Fruit fly (Drosophila melanogaster) whole organism, embryonic: Measurements from ENCODE around the gene IntS2.

Source experiments
- BEAF-32 ChIP-seq: fragments of 200-800 bp; sonication (Bioruptor generic); optimal IDR thresholded peaks from 3 replicates; lab custom pipeline; 2017; ENCODE audit warnings: missing biosample characterization, missing genetic modification characterization, mild to moderate bottlenecking, moderate library complexity, missing genetic modification reagents
- BtbVII ChIP-seq: fragments of 200-800 bp; sonication (Bioruptor generic); optimal IDR thresholded peaks from 3 replicates; lab custom pipeline; 2017; ENCODE audit warnings: missing biosample characterization, mild to moderate bottlenecking, missing genetic modification characterization
- CG11093 ChIP-seq: fragments of 200-800 bp; sonication (Bioruptor generic); IDR thresholded peaks from 3 replicates; pipeline ENCODE4 v1.3.6; 2022; ENCODE audit warnings: missing biosample characterization, missing genetic modification characterization
- CG12219 ChIP-seq: fragments of 200-800 bp; sonication (Bioruptor generic); optimal IDR thresholded peaks from 3 replicates; lab custom pipeline; 2018; ENCODE audit warnings: missing biosample characterization, mild to moderate bottlenecking, missing genetic modification characterization
- CG12299 ChIP-seq: fragments of 200-800 bp; sonication (Bioruptor generic); optimal IDR thresholded peaks from 2 replicates; lab custom pipeline; 2018; ENCODE audit warnings: missing biosample characterization, mild to moderate bottlenecking, missing genetic modification characterization
- CG12391 ChIP-seq: fragments of 200-800 bp; sonication (Bioruptor generic); optimal IDR thresholded peaks from 3 replicates; lab custom pipeline; 2018; ENCODE audit warnings: missing biosample characterization, mild to moderate bottlenecking, missing genetic modification characterization, moderate library complexity
- CG13296 ChIP-seq: fragments of 200-800 bp; sonication (Bioruptor generic); optimal IDR thresholded peaks from 3 replicates; lab custom pipeline; 2018; ENCODE audit warnings: missing biosample characterization, mild to moderate bottlenecking, missing genetic modification characterization
- CG13894 ChIP-seq: fragments of 200-800 bp; sonication (Bioruptor generic); optimal IDR thresholded peaks from 3 replicates; lab custom pipeline; 2018; ENCODE audit warnings: missing biosample characterization, mild to moderate bottlenecking, missing genetic modification characterization, moderate library complexity
- CG1647 ChIP-seq: fragments of 200-800 bp; sonication (Bioruptor generic); optimal IDR thresholded peaks from 3 replicates; lab custom pipeline; 2016; ENCODE audit warnings: missing biosample characterization, missing genetic modification characterization
- CG17568 ChIP-seq: fragments of 200-800 bp; sonication (Bioruptor generic); optimal IDR thresholded peaks from 2 replicates; lab custom pipeline; 2018; ENCODE audit warnings: missing biosample characterization, mild to moderate bottlenecking, missing genetic modification characterization, moderate library complexity
- CG17829 ChIP-seq: fragments of 200-800 bp; optimal IDR thresholded peaks from 2 replicates; lab custom pipeline; 2019; ENCODE audit warnings: missing biosample characterization, mild to moderate bottlenecking, missing genetic modification characterization, moderate library complexity
- CG1832 ChIP-seq: fragments of 200-800 bp; sonication (Bioruptor generic); optimal IDR thresholded peaks from 2 replicates; lab custom pipeline; 2017; ENCODE audit warnings: missing biosample characterization, mild to moderate bottlenecking, missing genetic modification characterization, inconsistent platforms
- CG2202 ChIP-seq: fragments of 200-800 bp; sonication (Bioruptor generic); optimal IDR thresholded peaks from 2 replicates; lab custom pipeline; 2018; ENCODE audit warnings: missing biosample characterization, mild to moderate bottlenecking, missing genetic modification characterization
- CG3163 ChIP-seq: fragments of 200-800 bp; sonication (Bioruptor generic); optimal IDR thresholded peaks from 3 replicates; lab custom pipeline; 2016; ENCODE audit warnings: missing biosample characterization, missing genetic modification characterization
- CG4707 ChIP-seq: fragments of 200-800 bp; sonication (Bioruptor generic); optimal IDR thresholded peaks from 2 replicates; lab custom pipeline; 2018; ENCODE audit warnings: missing biosample characterization, mild to moderate bottlenecking, missing genetic modification characterization, moderate library complexity
- CG6791 ChIP-seq: fragments of 200-800 bp; sonication (Bioruptor generic); IDR thresholded peaks from 3 replicates; pipeline ENCODE4 v1.3.6; 2022; ENCODE audit warnings: missing biosample characterization, missing genetic modification characterization; ENCODE audit not compliant: partially characterized antibody
- CG7372 ChIP-seq: fragments of 200-800 bp; sonication (Bioruptor generic); IDR thresholded peaks from 2 replicates; pipeline ENCODE4 v1.3.6; 2022; ENCODE audit warnings: missing biosample characterization, missing genetic modification characterization
- CG9609 ChIP-seq: fragments of 200-800 bp; sonication (Bioruptor generic); optimal IDR thresholded peaks from 3 replicates; lab custom pipeline; 2016; ENCODE audit warnings: missing biosample characterization, missing genetic modification characterization
- CG9727 ChIP-seq: fragments of 200-800 bp; sonication (Bioruptor generic); optimal IDR thresholded peaks from 3 replicates; lab custom pipeline; 2017; ENCODE audit warnings: missing biosample characterization, mild to moderate bottlenecking, missing genetic modification characterization
- CoRest ChIP-seq: fragments of 200-800 bp; sonication (Bioruptor generic); optimal IDR thresholded peaks from 3 replicates; lab custom pipeline; 2018; ENCODE audit warnings: missing biosample characterization, mild to moderate bottlenecking, missing genetic modification characterization, moderate library complexity
- D ChIP-seq, 2 experiments: fragments of 200-800 bp in 1 of 2; fragments of >200 bp in 1 of 2; sonication (Bioruptor generic) in 1 of 2; optimal IDR thresholded peaks; 2 replicates in 1 of 2; 3 replicates in 1 of 2; lab custom pipeline; 2017; ENCODE audit warnings: mild to moderate bottlenecking in 1 of 2, missing biosample characterization in 1 of 2, missing genetic modification characterization in 1 of 2, missing genetic modification reagents in 1 of 2
- ERR ChIP-seq: fragments of 200-800 bp; sonication (Bioruptor generic); optimal IDR thresholded peaks from 2 replicates; lab custom pipeline; 2016; ENCODE audit warnings: missing biosample characterization, missing genetic modification characterization
- HLH4C ChIP-seq: fragments of 200-800 bp; sonication (Bioruptor generic); IDR thresholded peaks from 3 replicates; pipeline ENCODE4 v1.3.6; 2022; ENCODE audit warnings: missing biosample characterization, missing genetic modification characterization; ENCODE audit not compliant: partially characterized antibody
- Hr51 ChIP-seq, 2 experiments: fragments of 200-800 bp; sonication (Bioruptor generic); optimal IDR thresholded peaks; 2 replicates in 1 of 2; 3 replicates in 1 of 2; lab custom pipeline; 2016 to 2018; ENCODE audit warnings: missing biosample characterization in 2 of 2, missing genetic modification characterization in 2 of 2, mild to moderate bottlenecking in 1 of 2, moderate library complexity in 1 of 2
- Meics ChIP-seq: fragments of 200-800 bp; sonication (Bioruptor generic); optimal IDR thresholded peaks from 2 replicates; lab custom pipeline; 2017; ENCODE audit warnings: missing biosample characterization, mild to moderate bottlenecking, missing genetic modification characterization
- NC2α ChIP-seq: fragments of 200-800 bp; sonication (Bioruptor generic); optimal IDR thresholded peaks from 2 replicates; lab custom pipeline; 2016; ENCODE audit warnings: missing biosample characterization, missing genetic modification characterization
- PHDP ChIP-seq: fragments of 200-800 bp; sonication (Bioruptor generic); optimal IDR thresholded peaks from 3 replicates; lab custom pipeline; 2018; ENCODE audit warnings: missing biosample characterization, mild to moderate bottlenecking, missing genetic modification characterization, moderate library complexity
- Sin3A ChIP-seq: fragments of >200 bp; optimal IDR thresholded peaks from 2 replicates; lab custom pipeline; 2018
- Sox100B ChIP-seq: fragments of 200-800 bp; sonication (Bioruptor generic); optimal IDR thresholded peaks from 3 replicates; lab custom pipeline; 2018; ENCODE audit warnings: missing biosample characterization, mild to moderate bottlenecking, missing genetic modification characterization
- Xrp1 ChIP-seq: fragments of 200-800 bp; sonication (Bioruptor generic); IDR thresholded peaks from 2 replicates; pipeline ENCODE4 v1.3.6; 2022; ENCODE audit warnings: missing biosample characterization, missing genetic modification characterization
- YL-1 ChIP-seq: fragments of 200-800 bp; sonication (Bioruptor generic); optimal IDR thresholded peaks from 3 replicates; lab custom pipeline; 2017; ENCODE audit warnings: missing biosample characterization, mild to moderate bottlenecking, missing genetic modification characterization
- amos ChIP-seq: fragments of 200-800 bp; sonication (Bioruptor generic); IDR thresholded peaks from 2 replicates; pipeline ENCODE4 v1.3.6; 2022; ENCODE audit warnings: missing biosample characterization, missing genetic modification characterization; ENCODE audit not compliant: partially characterized antibody
- ash1 ChIP-seq: fragments of 200-800 bp; sonication (Bioruptor generic); optimal IDR thresholded peaks from 2 replicates; lab custom pipeline; 2018; ENCODE audit warnings: missing biosample characterization, mild to moderate bottlenecking, missing genetic modification characterization
- bowl ChIP-seq: fragments of 200-800 bp; sonication (Bioruptor generic); IDR thresholded peaks from 2 replicates; pipeline ENCODE4 v1.3.6; 2022; ENCODE audit warnings: missing biosample characterization, missing genetic modification characterization
- cato ChIP-seq: fragments of 200-800 bp; sonication (Bioruptor generic); optimal IDR thresholded peaks from 2 replicates; lab custom pipeline; 2016; ENCODE audit warnings: missing biosample characterization, missing genetic modification characterization, borderline replicate concordance
- caup ChIP-seq: fragments of 200-800 bp; sonication (Bioruptor generic); optimal IDR thresholded peaks from 3 replicates; lab custom pipeline; 2017; ENCODE audit warnings: missing biosample characterization, mild to moderate bottlenecking, missing genetic modification characterization, moderate library complexity; ENCODE audit not compliant: severe bottlenecking
- crp ChIP-seq, 2 experiments: fragments of 200-800 bp; sonication (Bioruptor generic); optimal IDR thresholded peaks; 2 replicates in 1 of 2; 3 replicates in 1 of 2; lab custom pipeline; 2017; ENCODE audit warnings: missing biosample characterization in 2 of 2, missing genetic modification characterization in 2 of 2, mild to moderate bottlenecking in 1 of 2, moderate library complexity in 1 of 2
- danr ChIP-seq: fragments of 200-800 bp; sonication (Bioruptor generic); IDR thresholded peaks from 2 replicates; pipeline ENCODE4 v1.3.6; 2022; ENCODE audit warnings: missing biosample characterization, missing genetic modification characterization
- eve ChIP-seq, 2 experiments: fragments of >200 bp; optimal IDR thresholded peaks; 2 replicates each; lab custom pipeline; 2017; ENCODE audit warnings: missing biosample characterization in 2 of 2, missing genetic modification characterization in 2 of 2
- fu2 ChIP-seq: fragments of 200-800 bp; sonication (Bioruptor generic); optimal IDR thresholded peaks from 2 replicates; lab custom pipeline; 2016; ENCODE audit warnings: missing biosample characterization, missing genetic modification characterization
- gem ChIP-seq: fragments of 200-800 bp; sonication (Bioruptor generic); optimal IDR thresholded peaks from 2 replicates; lab custom pipeline; 2019; ENCODE audit warnings: missing biosample characterization, mild to moderate bottlenecking, missing genetic modification characterization, moderate library complexity
- grn ChIP-seq: fragments of 200-800 bp; sonication (Bioruptor generic); optimal IDR thresholded peaks from 3 replicates; lab custom pipeline; 2017; ENCODE audit warnings: missing biosample characterization, missing genetic modification characterization
- kni ChIP-seq: fragments of 200-800 bp; sonication (Bioruptor generic); optimal IDR thresholded peaks from 3 replicates; lab custom pipeline; 2017; ENCODE audit warnings: mild to moderate bottlenecking, missing biosample characterization, missing genetic modification reagents, missing genetic modification characterization
- luna ChIP-seq: fragments of 200-800 bp; sonication (Bioruptor generic); optimal IDR thresholded peaks from 2 replicates; lab custom pipeline; 2016; ENCODE audit warnings: missing biosample characterization, missing genetic modification characterization
- nom ChIP-seq: fragments of 200-800 bp; sonication (Bioruptor generic); optimal IDR thresholded peaks from 2 replicates; lab custom pipeline; 2017; ENCODE audit warnings: missing biosample characterization, missing genetic modification characterization, mild to moderate bottlenecking, moderate library complexity, missing genetic modification reagents
- odd ChIP-seq: fragments of 200-800 bp; sonication (Bioruptor generic); optimal IDR thresholded peaks from 2 replicates; lab custom pipeline; 2017; ENCODE audit warnings: missing biosample characterization, mild to moderate bottlenecking, missing genetic modification characterization
- onecut ChIP-seq: fragments of 200-800 bp; sonication (Bioruptor generic); IDR thresholded peaks from 2 replicates; pipeline ENCODE4 v1.3.6; 2022; ENCODE audit warnings: missing biosample characterization, missing genetic modification characterization
- wor ChIP-seq: fragments of 200-800 bp; sonication (Bioruptor generic); IDR thresholded peaks from 2 replicates; pipeline ENCODE4 v1.3.6; 2022; ENCODE audit warnings: missing biosample characterization, missing genetic modification characterization
- zen2 ChIP-seq: fragments of 200-800 bp; sonication (Bioruptor generic); IDR thresholded peaks from 3 replicates; pipeline ENCODE4 v1.3.6; 2022; ENCODE audit warnings: missing biosample characterization, missing genetic modification characterization; ENCODE audit not compliant: partially characterized antibody
- zfh2 ChIP-seq: fragments of 200-800 bp; sonication (Bioruptor generic); optimal IDR thresholded peaks from 2 replicates; lab custom pipeline; 2016; ENCODE audit warnings: missing biosample characterization, missing genetic modification characterization

IntS2 gene

DNA sequence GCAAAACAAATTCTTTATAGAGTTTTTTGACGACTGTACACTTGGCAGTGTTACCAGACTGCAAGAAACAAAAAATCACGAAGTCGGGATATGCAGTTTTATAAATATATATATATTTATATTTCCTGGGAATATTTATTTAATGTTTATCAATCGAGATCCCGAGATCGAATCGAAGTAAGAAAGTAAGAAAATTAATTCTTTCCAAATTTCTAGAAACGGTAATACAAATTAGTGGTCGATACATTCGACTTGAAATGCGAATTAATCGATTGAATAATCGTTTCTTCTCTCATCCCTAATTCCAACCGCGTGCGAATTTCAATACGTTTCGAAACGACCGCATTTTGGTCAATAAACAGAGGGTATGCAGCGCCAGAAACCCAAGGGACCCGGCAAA, 20.6 kb downstream of the IntS2 start, which contains the start of the genes CG8289 and CG5800 (continued):
- TF ChIP-seq CG6791 (GFP tag; lab: Robert Waterston, UW) (peak; percentile 49; the same call in 1 of the 3 replicates), caup (no peak), crp (GFP tag; optimal IDR thresholded peaks at IDR 0.05; lab: Kevin White, UChicago) (no peak), CG12219 (GFP tag; lab: Kevin White, UChicago) (no peak), Xrp1 (GFP tag; lab: Robert Waterston, UW) (no peak), ERR (no peak), grn (GFP tag; lab: Kevin White, UChicago) (no peak), CG9727 (GFP tag; lab: Kevin White, UChicago) (no peak), PHDP (tag; lab: Kevin White, UChicago) (no peak), HLH4C (GFP tag; lab: Robert Waterston, UW) (peak; percentile 37; the same call in 1 of the 3 replicates), fu2 (no peak), CoRest (no peak), CG13296 (GFP tag; lab: Kevin White, UChicago) (no peak), CG1832 (no peak), CG7372 (GFP tag; lab: Robert Waterston, UW) (no peak), CG17568 (GFP tag; lab: Kevin White, UChicago) (no peak), CG1647 (no peak), CG4707 (GFP tag; lab: Kevin White, UChicago) (no peak), BEAF-32 (GFP tag; lab: Kevin White, UChicago) (peak; percentile 71), CG11093 (GFP tag; lab: Robert Waterston, UW) (no peak), onecut (no peak), zfh2 (GFP tag; lab: Kevin White, UChicago) (no peak), amos (GFP tag; lab: Robert Waterston, UW) (peak; percentile 68), luna (GFP tag; lab: Kevin White, UChicago) (no peak), CG9609 (no peak), ash1 (GFP tag; lab: Kevin White, UChicago) (no peak), CG17829 (tag; lab: Kevin White, UChicago) (peak; percentile 65), Sox100B (GFP tag; lab: Kevin White, UChicago) (no peak), Hr51 (GFP tag; optimal IDR thresholded peaks at IDR 0.05; lab: Kevin White, UChicago) (no peak), nom (GFP tag; lab: Kevin White, UChicago) (no peak), kni (GFP tag; lab: Kevin White, UChicago) (no peak), NC2α (no peak), cato (GFP tag; lab: Kevin White, UChicago) (no peak), CG13894 (tag; lab: Kevin White, UChicago) (no peak), YL-1 (GFP tag; lab: Kevin White, UChicago) (peak; percentile 84), gem (no peak), wor (GFP tag; lab: Robert Waterston, UW) (no peak), danr (GFP tag; lab: Robert Waterston, UW) (no peak), bowl (GFP tag; lab: Robert Waterston, UW) (no peak), eve (GFP tag; optimal IDR thresholded peaks at IDR 0.05; lab: Kevin White, UChicago) (no peak), CG2202 (tag; lab: Kevin White, UChicago) (no peak), Meics (GFP tag; lab: Kevin White, UChicago) (no peak), CG3163 (GFP tag; lab: Kevin White, UChicago) (no peak), CG12391 (tag; lab: Kevin White, UChicago) (peak; percentile 71), D (optimal IDR thresholded peaks at IDR 0.05; lab: Kevin White, UChicago) (no peak), D (GFP tag; optimal IDR thresholded peaks at IDR 0.05; lab: Kevin White, UChicago) (no peak), zen2 (peak; percentile 16; the same call in 1 of the 3 replicates), BtbVII (GFP tag; lab: Kevin White, UChicago) (no peak), CG12299 (tag; lab: Kevin White, UChicago) (peak; percentile 15), odd (GFP tag; lab: Kevin White, UChicago) (no peak), Sin3A (lab: Kevin White, UChicago) (no peak)
